Worm (Caenorhabditis elegans): ENCODE measurements around the gene fbxa-192.

Gene fbxa-192

DNA sequence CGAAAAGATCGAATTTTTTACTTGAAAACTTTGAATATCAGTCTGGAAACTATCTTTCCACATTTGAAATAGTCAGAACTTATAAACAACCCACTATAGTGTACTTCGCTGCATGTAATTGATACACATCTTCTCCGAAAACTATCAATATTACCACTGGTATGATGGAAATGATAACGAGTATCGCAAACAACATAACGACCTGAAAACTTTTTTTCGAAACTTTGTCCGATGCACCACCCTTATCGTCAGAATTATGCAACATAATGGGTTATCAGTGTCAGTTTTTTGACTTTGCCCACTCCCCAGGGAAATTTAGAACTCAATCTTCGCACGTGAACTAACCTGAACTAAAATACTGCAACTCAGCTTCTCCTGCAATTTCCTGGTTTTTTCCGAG is 11.9 kb upstream of the fbxa-192 start:
- TF ChIP-seq elt-2 (tag; optimal IDR thresholded peaks at IDR 0.05): peak; percentile 90
- no peak for TF ChIP-seq ceh-31 (tag; optimal IDR thresholded peaks at IDR 0.05)

- TF ChIP-seq K02D7.2 (tag; optimal IDR thresholded peaks at IDR 0.05) (no peak), fkh-6 (tag; optimal IDR thresholded peaks at IDR 0.05) (no peak), ceh-22 (tag; optimal IDR thresholded peaks at IDR 0.05) (no peak), Y22D7AL.16 (tag; optimal IDR thresholded peaks at IDR 0.05) (no peak), tbx-7 (tag; optimal IDR thresholded peaks at IDR 0.05) (no peak), unc-42 (tag; optimal IDR thresholded peaks at IDR 0.05) (no peak), ceh-19 (GFP tag; optimal IDR thresholded peaks at IDR 0.05) (no peak)
These were observed 9.7 kb upstream of the fbxa-192 start, which contains the start of gene dgat-2 for ce11 chrV:17660003-17660402. TSS of gene dgat-2 (plus strand) at chrV:17660303.

- TF ChIP-seq zip-5 (tag; optimal IDR thresholded peaks at IDR 0.05) (no peak), elt-2 (tag; optimal IDR thresholded peaks at IDR 0.05) (peak; percentile 92)
These were observed 8.9 kb upstream of the fbxa-192 start, which contains the start of gene fbxa-108 for ce11 chrV:17659228-17659627. TSS of gene fbxa-108 (minus strand) at chrV:17659385.

ce11 chrV:17658824-17659223 is 8.5 kb upstream of the fbxa-192 start:
- TF ChIP-seq gmeb-2 (tag; optimal IDR thresholded peaks at IDR 0.05) (no peak), ttx-3 (tag; optimal IDR thresholded peaks at IDR 0.05) (no peak), unc-55 (GFP tag; optimal IDR thresholded peaks at IDR 0.05) (no peak), dve-1 (tag; optimal IDR thresholded peaks at IDR 0.05) (no peak)

- TF ChIP-seq zip-5 (tag; optimal IDR thresholded peaks at IDR 0.05) (no peak), sox-4 (tag; optimal IDR thresholded peaks at IDR 0.05) (no peak), ceh-6 (GFP tag; optimal IDR thresholded peaks at IDR 0.05) (no peak), ceh-18 (tag; optimal IDR thresholded peaks at IDR 0.05) (no peak), unc-3 (GFP tag; conservative IDR thresholded peaks at IDR 0.05) (no peak), unc-3 (tag; optimal IDR thresholded peaks at IDR 0.05) (no peak), ztf-16 (tag; optimal IDR thresholded peaks at IDR 0.05) (no peak), fkh-10 (GFP tag; optimal IDR thresholded peaks at IDR 0.05) (no peak), hlh-6 (tag; optimal IDR thresholded peaks at IDR 0.05) (no peak), ceh-14 (tag; optimal IDR thresholded peaks at IDR 0.05) (no peak), tbx-7 (tag; optimal IDR thresholded peaks at IDR 0.05) (no peak)
These were observed 4.9 kb upstream of the fbxa-192 start for ce11 chrV:17655205-17655604.

DNA sequence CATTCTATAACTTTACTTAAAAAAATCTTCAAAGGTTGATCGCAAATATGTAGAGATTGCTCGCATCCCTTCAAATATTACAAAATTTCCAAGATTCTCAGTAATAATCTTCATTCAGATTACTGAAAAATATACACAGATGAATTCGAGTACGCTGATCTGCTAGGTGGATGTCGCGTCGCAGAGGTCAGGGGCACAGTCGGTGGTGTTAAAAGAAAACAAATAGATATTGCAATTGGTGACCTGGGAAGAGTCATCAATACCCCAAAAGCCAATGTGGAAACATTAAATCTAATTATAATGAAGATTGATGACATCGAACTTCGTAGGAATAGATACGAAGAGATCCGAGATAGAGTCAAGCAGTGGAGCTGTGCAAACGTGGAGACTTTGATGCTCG is 21.8 kb downstream of the fbxa-192 start, which contains the start of gene F57G4.10:
F57G4.10 (plus strand) TSS at position 301 of the 400 bp plus-strand sequence.
- no peak for TF ChIP-seq ceh-2 (tag; optimal IDR thresholded peaks at IDR 0.05)
- TF ChIP-seq pag-3 (tag; optimal IDR thresholded peaks at IDR 0.05; ENCODE audit: borderline replicate concordance): no peak

ce11 chrV:17624906-17625305 is 25.4 kb downstream of the fbxa-192 start, which contains the start of gene F57G4.11:
TSS of gene F57G4.11 (plus strand) at chrV:17625206.
- no peak for TF ChIP-seq ceh-6 (GFP tag; optimal IDR thresholded peaks at IDR 0.05)
- no peak for TF ChIP-seq che-1 (tag; optimal IDR thresholded peaks at IDR 0.05)
- TF ChIP-seq ceh-48 (tag; optimal IDR thresholded peaks at IDR 0.05): no peak
- TF ChIP-seq ceh-34 (tag; optimal IDR thresholded peaks at IDR 0.05): no peak
- no peak for TF ChIP-seq sox-2 (GFP tag; IDR thresholded peaks at IDR 0.05)
- no peak for TF ChIP-seq F13H6.1 (tag; optimal IDR thresholded peaks at IDR 0.05)
- no peak for TF ChIP-seq elt-4 (tag; optimal IDR thresholded peaks at IDR 0.05)
- no peak for TF ChIP-seq ceh-18 (tag; optimal IDR thresholded peaks at IDR 0.05)
- TF ChIP-seq pax-1 (tag; optimal IDR thresholded peaks at IDR 0.05): no peak
- no peak for TF ChIP-seq hlh-15 (tag; optimal IDR thresholded peaks at IDR 0.05)
- TF ChIP-seq pros-1 (tag; optimal IDR thresholded peaks at IDR 0.05): no peak
- TF ChIP-seq unc-86 (tag; optimal IDR thresholded peaks at IDR 0.05): no peak
- TF ChIP-seq ceh-9 (tag; optimal IDR thresholded peaks at IDR 0.05): no peak

Data from whole organism, late embryonic.